Worm (Caenorhabditis elegans) whole organism, L3 larva: ENCODE data around the gene sql-1.

Source experiments
- R02D3.7 ChIP-seq: fragments of 150-350 bp; optimal IDR thresholded peaks from 2 replicates; lab custom pipeline; 2014; ENCODE audit warnings: missing biosample characterization, missing genetic modification characterization
- aly-2 ChIP-seq: fragments of 150-350 bp; optimal IDR thresholded peaks from 2 replicates; lab custom pipeline; 2014; ENCODE audit warnings: missing biosample characterization, missing genetic modification characterization
- ama-1 ChIP-seq: fragments of 150-350 bp; optimal IDR thresholded peaks from 2 replicates; lab custom pipeline; 2018
- ceh-16 ChIP-seq: sonication (generic microtip); optimal IDR thresholded peaks from 2 replicates; lab custom pipeline; 2017; ENCODE audit warnings: missing biosample characterization, missing genetic modification characterization
- ceh-82 ChIP-seq: fragments of 150-350 bp; optimal IDR thresholded peaks from 2 replicates; lab custom pipeline; 2014; ENCODE audit warnings: missing biosample characterization, missing genetic modification characterization
- lin-15B ChIP-seq: fragments of 150-350 bp; optimal IDR thresholded peaks from 2 replicates; lab custom pipeline; 2014; ENCODE audit warnings: missing biosample characterization, missing genetic modification characterization
- mdl-1 ChIP-seq: fragments of 150-350 bp; optimal IDR thresholded peaks from 2 replicates; lab custom pipeline; 2014; ENCODE audit warnings: missing biosample characterization, missing genetic modification characterization
- nhr-11 ChIP-seq: fragments of 150-350 bp; optimal IDR thresholded peaks from 2 replicates; lab custom pipeline; 2014; ENCODE audit warnings: missing biosample characterization, missing genetic modification characterization
- nhr-76 ChIP-seq: fragments of 150-350 bp; sonication (generic microtip); optimal IDR thresholded peaks from 5 replicates; lab custom pipeline; 2014; ENCODE audit warnings: missing biosample characterization, missing genetic modification characterization
- pha-4 ChIP-seq: fragments of 150-350 bp; optimal IDR thresholded peaks from 2 replicates; lab custom pipeline; 2014; ENCODE audit warnings: missing biosample characterization, missing genetic modification reagents, missing genetic modification characterization
- snpc-4 ChIP-seq: fragments of 150-350 bp; optimal IDR thresholded peaks from 2 replicates; lab custom pipeline; 2014; ENCODE audit warnings: missing biosample characterization, missing genetic modification characterization
- ztf-4 ChIP-seq: fragments of 150-350 bp; optimal IDR thresholded peaks from 2 replicates; lab custom pipeline; 2014; ENCODE audit warnings: missing biosample characterization, missing genetic modification characterization

ce11 chrIII:12556104-12556503 lies 56.7 kb downstream of the sql-1 start:
- TF ChIP-seq nhr-76 (tag; lab: Kevin White, UChicago) (no peak), ama-1 (lab: Kevin White, UChicago) (peak; percentile 8), ceh-16 (tag; lab: Kevin White, UChicago) (no peak), lin-15B (tag; lab: Kevin White, UChicago) (peak; percentile 32), mdl-1 (tag; lab: Kevin White, UChicago) (peak; percentile 75), R02D3.7 (tag; lab: Kevin White, UChicago) (no peak), snpc-4 (tag; lab: Kevin White, UChicago) (peak; percentile 47), pha-4 (no peak), nhr-11 (tag; lab: Kevin White, UChicago) (peak; percentile 27), aly-2 (tag; lab: Kevin White, UChicago) (no peak), ceh-82 (tag; lab: Kevin White, UChicago) (no peak), ztf-4 (peak; percentile 11)
